Worm (Caenorhabditis elegans) whole organism, midembryonic: Measurements from ENCODE around the gene srw-143.

Experiments used
- T22C8.4 ChIP-seq: fragments of 200-800 bp; sonication (Bioruptor generic); IDR thresholded peaks from 2 replicates; pipeline ENCODE4 v1.3.6; 2022; ENCODE audit warnings: missing genetic modification characterization, missing compliant biosample characterization
- flt-1 ChIP-seq: fragments of 200-800 bp; sonication (Bioruptor generic); IDR thresholded peaks from 2 replicates; pipeline ENCODE4 v1.3.6; 2022; ENCODE audit warnings: missing genetic modification characterization, missing compliant biosample characterization
- med-1 ChIP-seq: sonication (generic microtip); optimal IDR thresholded peaks from 2 replicates; lab custom pipeline; 2017; ENCODE audit warnings: missing genetic modification characterization, mild to moderate bottlenecking, missing compliant biosample characterization, antibody characterized with exemption, missing genetic modification reagents; ENCODE audit not compliant: insufficient read depth
- ref-1 ChIP-seq: fragments of 200-800 bp; sonication (Bioruptor generic); conservative IDR thresholded peaks from 2 replicates; pipeline ENCODE4 v1.3.6; 2022; ENCODE audit warnings: missing genetic modification reagents, missing genetic modification characterization, missing compliant biosample characterization
- tab-1 ChIP-seq: fragments of 200-800 bp; sonication (Bioruptor generic); IDR thresholded peaks from 2 replicates; pipeline ENCODE4 v1.3.6; 2022; ENCODE audit warnings: missing genetic modification characterization, missing compliant biosample characterization
- ztf-29 ChIP-seq: fragments of 200-800 bp; sonication (Bioruptor generic); IDR thresholded peaks from 2 replicates; pipeline ENCODE4 v1.3.6; 2022; ENCODE audit warnings: missing genetic modification reagents, missing genetic modification characterization, missing compliant biosample characterization

- TF ChIP-seq flt-1 (GFP tag; lab: Robert Waterston, UW) (no peak), ref-1 (no peak), tab-1 (GFP tag; lab: Robert Waterston, UW) (no peak), ztf-29 (GFP tag; lab: Robert Waterston, UW) (no peak), med-1 (GFP tag; lab: Kevin White, UChicago) (no peak), T22C8.4 (GFP tag; lab: Robert Waterston, UW) (no peak)
Measured at ce11 chrV:2958202-2958601, 16.9 kb upstream of the srw-143 start, which contains the start of gene srw-142.
